Fruit fly (Drosophila melanogaster): ENCODE data around the gene CG33322.
A peak's percentile ranks its signal among the peaks of the same experiment; 100 is the strongest.

- TF ChIP-seq CG2116 (GFP tag; optimal IDR thresholded peaks at IDR 0.05) (no peak), hkb (optimal IDR thresholded peaks at IDR 0.05) (no peak), hkb (GFP tag; IDR thresholded peaks at IDR 0.05) (no peak), disco-r (GFP tag; optimal IDR thresholded peaks at IDR 0.05) (no peak), dpn (GFP tag; optimal IDR thresholded peaks at IDR 0.05) (no peak), CG6683 (GFP tag; optimal IDR thresholded peaks at IDR 0.05) (no peak), schlank (tag; optimal IDR thresholded peaks at IDR 0.05) (no peak), Sry-β (GFP tag; optimal IDR thresholded peaks at IDR 0.05) (no peak), ro (GFP tag; IDR thresholded peaks at IDR 0.05) (no peak), Sin3A (optimal IDR thresholded peaks at IDR 0.05) (no peak), Med (GFP tag) (peak; percentile 39), tup (GFP tag; optimal IDR thresholded peaks at IDR 0.05) (no peak)
These were observed 35.6 kb upstream of the CG33322 start for dm6 chr2L:20851592-20851991.

All from whole organism, embryonic.